Worm (Caenorhabditis elegans): Measurements from ENCODE around the gene C36B7.5.

C36B7.5 gene

ce11 chrX:7096349-7096748 is at the start of gene C36B7.5:
C36B7.5 (minus strand) TSS chrX:7096449.
- TF ChIP-seq lsl-1 (GFP tag; optimal IDR thresholded peaks at IDR 0.05) (no peak), cebp-1 (GFP tag; IDR thresholded peaks at IDR 0.05) (no peak), cebp-1 (tag; optimal IDR thresholded peaks at IDR 0.05) (no peak), ZK185.1 (tag; optimal IDR thresholded peaks at IDR 0.05; ENCODE audit: poor library complexity, severe bottlenecking) (no peak), ekl-4 (GFP tag; IDR thresholded peaks at IDR 0.05) (no peak), nhr-80 (tag; optimal IDR thresholded peaks at IDR 0.05) (no peak), F22D6.2 (tag; optimal IDR thresholded peaks at IDR 0.05) (no peak)

- no peak for TF ChIP-seq zim-3 (tag; optimal IDR thresholded peaks at IDR 0.05)
- peak; percentile 6 for TF ChIP-seq nhr-80 (tag; optimal IDR thresholded peaks at IDR 0.05)
Measured at ce11 chrX:7143515-7143914, 47.3 kb upstream of the C36B7.5 start, which contains the start of gene alh-10. alh-10 (minus strand) TSS chrX:7143641.

DNA sequence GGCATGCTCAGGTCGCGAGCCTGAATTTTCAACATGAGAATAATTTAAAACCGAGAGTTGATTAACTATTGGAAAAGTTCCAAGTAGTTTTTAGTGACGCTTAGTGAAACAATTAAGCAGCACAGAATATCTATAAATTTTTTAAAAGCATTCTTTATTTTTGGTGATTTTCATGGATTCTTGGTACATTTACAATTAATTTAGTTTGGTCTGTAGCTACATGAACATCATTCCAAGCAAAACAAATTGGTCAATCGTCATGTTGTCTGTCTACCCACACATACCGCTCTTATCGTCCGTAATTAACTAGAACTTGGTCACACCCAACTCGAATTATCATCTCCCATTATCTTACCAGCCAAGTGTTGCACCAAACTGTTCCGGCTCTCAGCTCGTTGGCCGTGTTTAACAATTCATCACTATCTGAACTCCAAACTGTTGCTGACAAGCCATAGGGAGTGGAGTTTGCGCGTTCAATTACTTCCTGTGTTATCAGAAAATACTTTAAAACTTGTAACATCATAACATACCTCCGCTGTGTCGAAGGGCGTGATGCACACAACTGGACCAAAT is 44.5 kb upstream of the C36B7.5 start:
- TF ChIP-seq let-526 (GFP tag; IDR thresholded peaks at IDR 0.05) (no peak), lag-1 (GFP tag; IDR thresholded peaks at IDR 0.05) (no peak), nfya-2 (GFP tag; IDR thresholded peaks at IDR 0.05) (no peak), lin-26 (GFP tag; IDR thresholded peaks at IDR 0.05) (no peak), bed-1 (GFP tag; IDR thresholded peaks at IDR 0.05) (0 out of 2 replicates have a peak, but pooled peaks have one; percentile 62), ceh-40 (GFP tag; IDR thresholded peaks at IDR 0.05) (no peak), F57C9.4 (tag; optimal IDR thresholded peaks at IDR 0.05) (no peak), die-1 (tag; optimal IDR thresholded peaks at IDR 0.05) (no peak)

DNA sequence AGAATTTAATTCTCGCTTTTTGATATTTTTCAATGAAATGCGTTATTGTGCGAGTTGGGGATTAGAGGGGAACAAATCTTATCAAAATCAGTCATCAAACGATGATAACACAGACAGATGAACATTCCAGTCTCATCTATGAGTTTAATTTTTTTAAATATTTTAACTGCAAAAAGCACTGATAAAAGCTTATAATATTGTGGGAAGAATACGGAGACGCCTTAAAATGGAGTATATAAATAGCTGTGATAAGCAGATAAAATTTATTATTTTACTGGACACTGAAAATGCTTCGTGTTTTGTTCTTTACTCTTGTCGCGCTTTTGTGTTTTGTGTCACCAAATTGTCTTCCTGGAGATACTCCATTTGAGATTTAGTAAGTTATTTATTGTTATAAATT is 43.4 kb upstream of the C36B7.5 start, which contains the start of gene clec-86:
clec-86 (plus strand) TSS at position 262 of the 400 bp plus-strand sequence.
- TF ChIP-seq nhr-80 (tag; optimal IDR thresholded peaks at IDR 0.05) (peak; percentile 18), snpc-3.4 (tag; optimal IDR thresholded peaks at IDR 0.05) (no peak)

ce11 chrX:7131206-7131605 is 35.0 kb upstream of the C36B7.5 start:
- no peak for TF ChIP-seq hmg-1.2 (GFP tag; IDR thresholded peaks at IDR 0.05)
- no peak for TF ChIP-seq sptf-2 (GFP tag; optimal IDR thresholded peaks at IDR 0.05)
- no peak for TF ChIP-seq ets-4 (GFP tag; optimal IDR thresholded peaks at IDR 0.05)
- no peak for TF ChIP-seq snpc-3.4 (tag; optimal IDR thresholded peaks at IDR 0.05)
- TF ChIP-seq xnd-1 (tag; optimal IDR thresholded peaks at IDR 0.05): no peak

- no peak for TF ChIP-seq cebp-1 (GFP tag; IDR thresholded peaks at IDR 0.05)
- TF ChIP-seq cebp-1 (tag; optimal IDR thresholded peaks at IDR 0.05): peak; percentile 27
- peak; percentile 48; the same call in 1 of the 2 replicates for TF ChIP-seq hmg-1.2 (GFP tag; IDR thresholded peaks at IDR 0.05)
- peak; percentile 25 for TF ChIP-seq nhr-80 (tag; optimal IDR thresholded peaks at IDR 0.05)
- no peak for TF ChIP-seq ceh-27 (GFP tag; optimal IDR thresholded peaks at IDR 0.05)
Measured at ce11 chrX:7129460-7129859, 33.2 kb upstream of the C36B7.5 start.

DNA sequence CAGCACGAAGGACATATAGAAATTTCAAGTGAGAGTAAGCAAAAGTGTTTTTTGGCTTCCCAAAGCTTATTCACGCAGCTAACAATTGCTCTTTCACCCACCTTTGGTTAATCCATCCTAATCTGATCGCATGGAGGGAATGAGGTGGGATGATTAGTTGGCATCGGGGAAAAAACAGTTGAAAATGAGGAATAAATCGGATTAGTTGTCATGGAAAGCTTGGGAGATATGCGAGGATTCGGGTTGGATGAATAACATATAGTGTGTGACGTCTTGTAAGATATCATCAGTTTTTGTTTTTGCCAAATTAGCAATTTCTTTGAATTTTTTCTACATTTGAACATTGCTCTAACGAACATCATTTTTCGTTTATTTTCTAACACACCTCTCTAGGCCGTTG is 32.4 kb upstream of the C36B7.5 start:
- TF ChIP-seq him-1 (tag; optimal IDR thresholded peaks at IDR 0.05) (no peak), lag-1 (GFP tag; IDR thresholded peaks at IDR 0.05) (no peak), dpl-1 (GFP tag; optimal IDR thresholded peaks at IDR 0.05) (no peak), ztf-18 (tag; optimal IDR thresholded peaks at IDR 0.05) (no peak), egl-18 (GFP tag; IDR thresholded peaks at IDR 0.05) (no peak), nhr-120 (GFP tag; IDR thresholded peaks at IDR 0.05) (no peak), ceh-79 (tag; optimal IDR thresholded peaks at IDR 0.05) (no peak), F33H1.4 (GFP tag; IDR thresholded peaks at IDR 0.05) (no peak), mes-4 (tag; optimal IDR thresholded peaks at IDR 0.05) (no peak), F37B4.10 (GFP tag; IDR thresholded peaks at IDR 0.05) (no peak), Y79H2A.3 (GFP tag; conservative IDR thresholded peaks at IDR 0.05) (no peak), repo-1 (tag; optimal IDR thresholded peaks at IDR 0.05) (no peak), nhr-90 (tag; optimal IDR thresholded peaks at IDR 0.05) (no peak), egrh-3 (GFP tag; IDR thresholded peaks at IDR 0.05) (no peak), nfyb-1 (GFP tag; IDR thresholded peaks at IDR 0.05) (no peak), T26A5.8 (tag; optimal IDR thresholded peaks at IDR 0.05) (no peak), tbp1 (GFP tag; optimal IDR thresholded peaks at IDR 0.05) (no peak), atf-7 (tag; optimal IDR thresholded peaks at IDR 0.05) (no peak)
